Fruit fly (Drosophila melanogaster): ENCODE data around the gene CG11251.

Gene CG11251

dm6 chr3L:13066220-13066619 lies 23.5 kb downstream of the CG11251 start:
- TF ChIP-seq Eip78C (GFP tag) = peak; percentile 75
- no peak for TF ChIP-seq Ets21C (GFP tag; optimal IDR thresholded peaks at IDR 0.05)
- peak; percentile 61 for TF ChIP-seq CG32006 (GFP tag; optimal IDR thresholded peaks at IDR 0.05)
- peak; percentile 44 for TF ChIP-seq Ets96B (tag; optimal IDR thresholded peaks at IDR 0.05)
- peak; percentile 50 for TF ChIP-seq CG3032 (tag; optimal IDR thresholded peaks at IDR 0.05)
- TF ChIP-seq Sox102F (GFP tag; optimal IDR thresholded peaks at IDR 0.05) = no peak
- TF ChIP-seq CG11762 (GFP tag; optimal IDR thresholded peaks at IDR 0.05; ENCODE audit: insufficient read depth) = no peak
- no peak for TF ChIP-seq Sox14 (GFP tag; optimal IDR thresholded peaks at IDR 0.05)
- TF ChIP-seq CG6163 (GFP tag; IDR thresholded peaks at IDR 0.05) = no peak
- TF ChIP-seq CG11294 (GFP tag; IDR thresholded peaks at IDR 0.05) = no peak
- TF ChIP-seq acj6 (GFP tag; optimal IDR thresholded peaks at IDR 0.05) = peak; percentile 36
- peak; percentile 12 for TF ChIP-seq CG6276 (GFP tag; optimal IDR thresholded peaks at IDR 0.05)
- no peak for TF ChIP-seq CG8319 (GFP tag; optimal IDR thresholded peaks at IDR 0.05)
- peak; percentile 36 for TF ChIP-seq CG6808 (GFP tag; optimal IDR thresholded peaks at IDR 0.05)
- peak; percentile 43 for TF ChIP-seq svp (GFP tag)
- no peak for TF ChIP-seq Gug (GFP tag; IDR thresholded peaks at IDR 0.05)
- no peak for TF ChIP-seq CG15336 (GFP tag; IDR thresholded peaks at IDR 0.05)
- no peak for TF ChIP-seq CG16779 (tag; optimal IDR thresholded peaks at IDR 0.05)
- no peak for TF ChIP-seq net (GFP tag; optimal IDR thresholded peaks at IDR 0.05)
- peak; percentile 21 for TF ChIP-seq CG3919 (GFP tag; optimal IDR thresholded peaks at IDR 0.05)
- peak; percentile 52 for TF ChIP-seq CG10631 (GFP tag; optimal IDR thresholded peaks at IDR 0.05)
- peak; percentile 44; the same call in 2 of the 3 replicates for TF ChIP-seq CG8119 (GFP tag; IDR thresholded peaks at IDR 0.05)
- peak; percentile 30 for TF ChIP-seq OdsH (GFP tag; optimal IDR thresholded peaks at IDR 0.05)
- TF ChIP-seq CG4318 (GFP tag; optimal IDR thresholded peaks at IDR 0.05) = peak; percentile 22
- TF ChIP-seq CG6792 (GFP tag; optimal IDR thresholded peaks at IDR 0.05) = no peak
- TF ChIP-seq dac (GFP tag; optimal IDR thresholded peaks at IDR 0.05) = no peak
- no peak for TF ChIP-seq ss (GFP tag; optimal IDR thresholded peaks at IDR 0.05)
- TF ChIP-seq fkh (GFP tag; optimal IDR thresholded peaks at IDR 0.05) = no peak
- TF ChIP-seq CG34406 (GFP tag; optimal IDR thresholded peaks at IDR 0.05) = peak; percentile 15
- no peak for TF ChIP-seq cyc (GFP tag; optimal IDR thresholded peaks at IDR 0.05)
- peak; percentile 13 for TF ChIP-seq pdm3 (GFP tag; optimal IDR thresholded peaks at IDR 0.05)
- peak; percentile 48 for TF ChIP-seq fd59A (GFP tag; optimal IDR thresholded peaks at IDR 0.05)
- no peak for TF ChIP-seq Smox (GFP tag; optimal IDR thresholded peaks at IDR 0.05)
- no peak for TF ChIP-seq CG6854 (GFP tag; optimal IDR thresholded peaks at IDR 0.05)
- TF ChIP-seq esn (GFP tag; optimal IDR thresholded peaks at IDR 0.05) = peak; percentile 5
- TF ChIP-seq Hr4 (GFP tag; optimal IDR thresholded peaks at IDR 0.05) = peak; percentile 13
- no peak for TF ChIP-seq Lpt (GFP tag; optimal IDR thresholded peaks at IDR 0.05)
- TF ChIP-seq CG11902 (GFP tag; optimal IDR thresholded peaks at IDR 0.05) = no peak
- no peak for TF ChIP-seq CG8632 (GFP tag; optimal IDR thresholded peaks at IDR 0.05)
- TF ChIP-seq spab (GFP tag; optimal IDR thresholded peaks at IDR 0.05) = peak; percentile 12
- peak; percentile 14 for TF ChIP-seq CG10669 (GFP tag; optimal IDR thresholded peaks at IDR 0.05)
- TF ChIP-seq fd85E (GFP tag; optimal IDR thresholded peaks at IDR 0.05) = no peak
- TF ChIP-seq vri (GFP tag; optimal IDR thresholded peaks at IDR 0.05) = no peak
- no peak for TF ChIP-seq CG31627 (GFP tag; optimal IDR thresholded peaks at IDR 0.05)
- TF ChIP-seq salr (GFP tag; optimal IDR thresholded peaks at IDR 0.05) = peak in 1 of 2 experiments; percentile 27
- TF ChIP-seq eg (GFP tag; IDR thresholded peaks at IDR 0.05) = no peak
- peak; percentile 12 for TF ChIP-seq Eip75B (GFP tag; optimal IDR thresholded peaks at IDR 0.05)
- no peak for TF ChIP-seq topi (GFP tag; optimal IDR thresholded peaks at IDR 0.05)
- TF ChIP-seq Blimp-1 (GFP tag; optimal IDR thresholded peaks at IDR 0.05) = no peak
- TF ChIP-seq achi (GFP tag; optimal IDR thresholded peaks at IDR 0.05) = peak; percentile 8
